Worm (Caenorhabditis elegans) whole organism, mixed stage, embryonic: ENCODE data around the gene C17F4.7.

Source experiments
- bed-3 ChIP-seq: fragments of 200-800 bp; sonication (Bioruptor generic); optimal IDR thresholded peaks from 3 replicates; lab custom pipeline; 2018; ENCODE audit warnings: mild to moderate bottlenecking, missing genetic modification characterization, moderate library complexity, missing compliant biosample characterization
- ceh-39 ChIP-seq: fragments of 150-350 bp; optimal IDR thresholded peaks from 2 replicates; lab custom pipeline; 2014; ENCODE audit warnings: missing biosample characterization, missing genetic modification characterization
- ceh-43 ChIP-seq: fragments of 200-800 bp; sonication (Bioruptor generic); optimal IDR thresholded peaks from 2 replicates; lab custom pipeline; 2018; ENCODE audit warnings: mild to moderate bottlenecking, missing genetic modification characterization, moderate library complexity, missing compliant biosample characterization
- ceh-83 ChIP-seq: fragments of 200-800 bp; sonication (Bioruptor generic); optimal IDR thresholded peaks from 2 replicates; lab custom pipeline; 2018; ENCODE audit warnings: mild to moderate bottlenecking, missing genetic modification characterization, missing compliant biosample characterization
- ces-1 ChIP-seq: fragments of 150-350 bp; optimal IDR thresholded peaks from 2 replicates; lab custom pipeline; 2014; ENCODE audit warnings: missing biosample characterization, missing genetic modification reagents, missing genetic modification characterization
- cnd-1 ChIP-seq: fragments of 200-800 bp; sonication (Bioruptor generic); optimal IDR thresholded peaks from 2 replicates; lab custom pipeline; 2018; ENCODE audit warnings: mild to moderate bottlenecking, missing genetic modification characterization, missing compliant biosample characterization
- drap-1 ChIP-seq: fragments of 200-800 bp; sonication (Bioruptor generic); optimal IDR thresholded peaks from 3 replicates; lab custom pipeline; 2018; ENCODE audit warnings: mild to moderate bottlenecking, missing genetic modification characterization, missing compliant biosample characterization
- elt-1 ChIP-seq: sonication (generic microtip); optimal IDR thresholded peaks from 2 replicates; lab custom pipeline; 2017; ENCODE audit warnings: missing genetic modification characterization, mild to moderate bottlenecking, missing compliant biosample characterization, antibody characterized with exemption, moderate library complexity, borderline replicate concordance; ENCODE audit not compliant: insufficient read depth
- elt-3 ChIP-seq: fragments of 150-350 bp; optimal IDR thresholded peaks from 2 replicates; lab custom pipeline; 2014; ENCODE audit warnings: missing biosample characterization, missing genetic modification characterization
- flh-1 ChIP-seq: fragments of 200-800 bp; sonication (Bioruptor generic); optimal IDR thresholded peaks from 2 replicates; lab custom pipeline; 2018; ENCODE audit warnings: mild to moderate bottlenecking, missing genetic modification characterization, moderate library complexity, missing compliant biosample characterization
- ham-2 ChIP-seq: fragments of 200-800 bp; sonication (Bioruptor generic); optimal IDR thresholded peaks from 2 replicates; lab custom pipeline; 2018; ENCODE audit warnings: mild to moderate bottlenecking, missing genetic modification characterization, missing compliant biosample characterization
- hlh-1 ChIP-seq: fragments of 150-350 bp; optimal IDR thresholded peaks from 2 replicates; lab custom pipeline; 2014; ENCODE audit warnings: missing biosample characterization, missing genetic modification reagents, missing genetic modification characterization
- lin-13 ChIP-seq: fragments of 150-350 bp; optimal IDR thresholded peaks from 2 replicates; lab custom pipeline; 2014; ENCODE audit warnings: missing biosample characterization, missing genetic modification characterization
- lin-32 ChIP-seq: fragments of 200-800 bp; sonication (Bioruptor generic); optimal IDR thresholded peaks from 2 replicates; lab custom pipeline; 2018; ENCODE audit warnings: mild to moderate bottlenecking, missing genetic modification characterization, missing compliant biosample characterization
- lsy-2 ChIP-seq: fragments of 150-350 bp; optimal IDR thresholded peaks from 2 replicates; lab custom pipeline; 2014; ENCODE audit warnings: missing biosample characterization, missing genetic modification characterization
- mep-1 ChIP-seq: fragments of 150-350 bp; optimal IDR thresholded peaks from 2 replicates; lab custom pipeline; 2017; ENCODE audit warnings: missing biosample characterization, missing genetic modification reagents, missing genetic modification characterization, inconsistent platforms
- nhr-12 ChIP-seq: fragments of 150-350 bp; optimal IDR thresholded peaks from 2 replicates; lab custom pipeline; 2014; ENCODE audit warnings: missing biosample characterization, missing genetic modification characterization
- nhr-2 ChIP-seq: fragments of 150-350 bp; optimal IDR thresholded peaks from 2 replicates; lab custom pipeline; 2014; ENCODE audit warnings: missing biosample characterization, missing genetic modification characterization
- nhr-237 ChIP-seq: fragments of 150-350 bp; optimal IDR thresholded peaks from 2 replicates; lab custom pipeline; 2014; ENCODE audit warnings: missing biosample characterization, missing genetic modification characterization
- nhr-28 ChIP-seq: fragments of 150-350 bp; optimal IDR thresholded peaks from 2 replicates; lab custom pipeline; 2014; ENCODE audit warnings: missing biosample characterization, missing genetic modification characterization
- pha-4 ChIP-seq: fragments of 150-350 bp; optimal IDR thresholded peaks from 2 replicates; lab custom pipeline; 2018; ENCODE audit warnings: missing biosample characterization, missing genetic modification reagents, missing genetic modification characterization
- sem-2 ChIP-seq: fragments of 200-800 bp; sonication (Bioruptor generic); optimal IDR thresholded peaks from 2 replicates; lab custom pipeline; 2018; ENCODE audit warnings: mild to moderate bottlenecking, missing genetic modification characterization, missing compliant biosample characterization
- sptf-1 ChIP-seq: sonication (generic microtip); optimal IDR thresholded peaks from 2 replicates; lab custom pipeline; 2017; ENCODE audit warnings: mild to moderate bottlenecking, missing genetic modification characterization, moderate library complexity, missing compliant biosample characterization
- unc-39 ChIP-seq: fragments of 150-350 bp; optimal IDR thresholded peaks from 2 replicates; lab custom pipeline; 2014; ENCODE audit warnings: missing biosample characterization, missing genetic modification characterization
- unc-62 ChIP-seq: fragments of 150-350 bp; optimal IDR thresholded peaks from 2 replicates; lab custom pipeline; 2014; ENCODE audit warnings: missing biosample characterization, missing genetic modification reagents, missing genetic modification characterization
- zip-8 ChIP-seq: fragments of 150-350 bp; optimal IDR thresholded peaks from 2 replicates; lab custom pipeline; 2014; ENCODE audit warnings: missing biosample characterization, missing genetic modification characterization
- ztf-11 ChIP-seq: fragments of 150-350 bp; optimal IDR thresholded peaks from 2 replicates; lab custom pipeline; 2014; ENCODE audit warnings: missing biosample characterization, missing genetic modification characterization

The C17F4.7 gene

DNA sequence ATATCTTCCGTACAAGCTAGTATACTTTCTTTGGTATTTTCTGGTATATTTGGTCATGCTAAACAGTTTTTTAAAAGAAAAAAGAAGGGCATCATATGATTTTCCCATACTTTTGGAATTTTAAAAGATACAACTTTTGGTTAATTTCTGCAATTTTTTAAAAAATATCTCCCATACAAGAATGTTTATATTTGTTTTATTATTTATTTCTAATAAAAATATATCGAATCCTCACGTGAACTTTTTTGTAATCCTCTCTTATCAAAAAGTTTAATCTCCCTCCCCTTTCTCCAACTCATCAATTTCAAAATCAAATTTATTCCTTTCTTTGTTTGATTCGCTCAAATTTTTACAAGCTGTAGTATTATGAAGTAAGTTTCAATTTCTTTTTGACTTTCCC is 36.5 kb upstream of the C17F4.7 start, which contains the start of gene nep-13:
nep-13 (plus strand) TSS at position 301 of the 400 bp plus-strand sequence.
- no peak for TF ChIP-seq sem-2 (GFP tag; lab: Kevin White, UChicago)
- no peak for TF ChIP-seq elt-3 (tag; lab: Kevin White, UChicago)
- no peak for TF ChIP-seq pha-4 (tag; lab: Kevin White, UChicago)
- no peak for TF ChIP-seq hlh-1
- TF ChIP-seq lin-13: no peak
- no peak for TF ChIP-seq nhr-2 (tag; lab: Kevin White, UChicago)

DNA sequence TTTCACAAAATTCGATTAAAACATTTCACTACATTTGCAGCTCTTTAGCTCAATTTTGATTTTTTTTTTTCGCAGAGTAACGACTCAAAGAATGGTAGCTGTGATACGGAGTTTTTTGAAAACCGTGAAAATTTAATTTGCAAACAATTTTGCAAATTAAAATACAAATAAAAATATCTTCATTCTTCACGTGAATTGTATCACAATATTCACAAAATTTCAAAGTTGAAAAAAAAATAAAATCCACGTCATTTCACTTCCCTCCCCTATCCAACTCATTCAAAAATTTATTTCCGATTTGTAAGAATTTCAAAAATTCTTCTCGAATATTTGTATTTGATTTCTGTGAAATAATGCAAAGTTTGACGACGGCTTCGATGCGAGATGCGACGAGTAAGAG is 32.8 kb upstream of the C17F4.7 start, which contains the start of gene wht-4:
wht-4 (plus strand) TSS at position 301 of the 400 bp plus-strand sequence.
- TF ChIP-seq elt-3 (tag; lab: Kevin White, UChicago): no peak
- no peak for TF ChIP-seq lin-13
- TF ChIP-seq ceh-39 (tag; lab: Kevin White, UChicago): no peak
- TF ChIP-seq lsy-2 (tag; lab: Kevin White, UChicago): no peak
- no peak for TF ChIP-seq bed-3 (GFP tag; lab: Kevin White, UChicago)
- no peak for TF ChIP-seq ces-1 (GFP tag; lab: Kevin White, UChicago)
- TF ChIP-seq nhr-237 (tag; lab: Kevin White, UChicago): no peak
- no peak for TF ChIP-seq hlh-1
- TF ChIP-seq ceh-83 (GFP tag; lab: Kevin White, UChicago): no peak
- no peak for TF ChIP-seq ham-2 (GFP tag; lab: Kevin White, UChicago)

DNA sequence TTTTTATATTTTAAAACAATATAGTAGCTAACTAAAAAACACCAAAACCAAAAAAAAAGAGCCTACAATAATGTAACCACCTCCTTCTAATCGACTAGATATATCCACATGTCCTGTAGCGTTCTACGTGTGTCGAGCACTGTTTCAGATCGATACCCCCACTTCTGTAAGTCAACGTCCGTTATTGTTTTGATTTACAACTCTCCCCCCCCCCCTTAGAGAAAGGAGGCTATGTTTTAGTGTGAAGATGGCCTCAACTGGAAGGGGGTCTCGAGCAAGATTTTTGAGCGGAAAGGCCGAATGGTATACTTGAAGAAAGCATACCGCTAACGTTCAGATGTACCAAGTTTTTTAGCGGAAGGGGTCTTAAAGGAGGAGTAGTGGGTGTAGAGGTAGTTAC is 31.9 kb upstream of the C17F4.7 start, which contains the start of gene F02E11.4:
F02E11.4 (minus strand) TSS at position 101 of the 400 bp plus-strand sequence.
- TF ChIP-seq elt-3 (tag; lab: Kevin White, UChicago): no peak
- TF ChIP-seq bed-3 (GFP tag; lab: Kevin White, UChicago): no peak
- TF ChIP-seq hlh-1: no peak
- no peak for TF ChIP-seq lin-32 (GFP tag; lab: Kevin White, UChicago)
- no peak for TF ChIP-seq ham-2 (GFP tag; lab: Kevin White, UChicago)
- TF ChIP-seq ztf-11 (tag; lab: Kevin White, UChicago): no peak
- TF ChIP-seq ces-1 (GFP tag; lab: Kevin White, UChicago): no peak
- TF ChIP-seq unc-39 (tag; lab: Kevin White, UChicago): no peak
- TF ChIP-seq sptf-1 (tag; lab: Kevin White, UChicago): no peak
- no peak for TF ChIP-seq flh-1 (GFP tag; lab: Kevin White, UChicago)
- no peak for TF ChIP-seq zip-8 (tag; lab: Kevin White, UChicago)
- TF ChIP-seq mep-1 (tag; lab: Kevin White, UChicago): no peak
- TF ChIP-seq pha-4 (tag; lab: Kevin White, UChicago): no peak
- no peak for TF ChIP-seq nhr-237 (tag; lab: Kevin White, UChicago)
- TF ChIP-seq lsy-2 (tag; lab: Kevin White, UChicago): no peak
- TF ChIP-seq ceh-39 (tag; lab: Kevin White, UChicago): no peak
- no peak for TF ChIP-seq nhr-28 (tag; lab: Kevin White, UChicago)
- TF ChIP-seq cnd-1 (tag; lab: Kevin White, UChicago): no peak

DNA sequence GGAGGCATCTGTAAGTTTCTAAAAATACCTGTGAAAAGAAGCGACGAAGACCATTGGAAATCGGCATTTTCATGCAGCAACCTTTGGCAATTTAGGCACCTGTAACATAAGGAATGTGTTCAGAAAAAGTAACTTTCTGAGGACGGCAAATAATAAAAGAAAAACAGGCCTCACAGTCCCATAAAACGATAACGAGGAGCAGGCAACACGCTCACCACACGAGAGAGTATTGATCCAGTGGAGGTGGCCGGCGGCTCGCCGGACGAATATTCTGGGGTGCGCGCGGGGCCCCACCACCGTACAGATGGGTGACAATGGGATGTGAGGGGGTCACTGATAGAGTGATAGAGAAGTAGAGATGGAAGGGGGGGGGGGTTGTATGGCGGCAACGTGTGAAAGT is 29.1 kb upstream of the C17F4.7 start, which contains the start of gene F02E11.3:
F02E11.3 (minus strand) TSS at position 101 of the 400 bp plus-strand sequence.
- TF ChIP-seq nhr-12 (tag; lab: Kevin White, UChicago) (no peak), nhr-2 (tag; lab: Kevin White, UChicago) (no peak), elt-3 (tag; lab: Kevin White, UChicago) (no peak), lin-32 (GFP tag; lab: Kevin White, UChicago) (no peak), lin-13 (no peak), drap-1 (GFP tag; lab: Kevin White, UChicago) (no peak), ceh-43 (GFP tag; lab: Kevin White, UChicago) (no peak), elt-1 (tag; lab: Kevin White, UChicago) (no peak), sptf-1 (tag; lab: Kevin White, UChicago) (no peak)

DNA sequence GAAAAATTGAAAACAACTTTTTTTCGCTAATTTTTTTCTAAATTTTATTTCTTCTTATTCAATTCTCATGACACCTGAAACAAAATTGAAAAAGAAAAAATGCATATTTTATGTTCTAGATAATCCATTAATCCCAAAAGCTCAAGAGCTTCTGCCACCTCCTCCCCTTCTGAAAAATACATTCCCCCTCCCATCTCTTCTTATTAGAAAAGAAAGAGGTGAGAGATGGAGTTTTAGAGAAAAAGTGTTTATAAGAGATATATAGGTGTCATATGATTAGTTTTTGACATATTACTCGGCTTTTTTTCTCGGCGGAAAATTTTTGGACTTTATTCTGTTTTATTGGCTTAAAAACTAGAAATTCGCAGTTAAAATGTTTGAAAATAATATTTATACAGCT is 24.8 kb upstream of the C17F4.7 start:
- TF ChIP-seq lin-13 (no peak), ham-2 (GFP tag; lab: Kevin White, UChicago) (no peak), mep-1 (tag; lab: Kevin White, UChicago) (no peak), cnd-1 (tag; lab: Kevin White, UChicago) (no peak), bed-3 (GFP tag; lab: Kevin White, UChicago) (no peak), elt-3 (tag; lab: Kevin White, UChicago) (no peak), unc-62 (GFP tag; lab: Kevin White, UChicago) (no peak)

DNA sequence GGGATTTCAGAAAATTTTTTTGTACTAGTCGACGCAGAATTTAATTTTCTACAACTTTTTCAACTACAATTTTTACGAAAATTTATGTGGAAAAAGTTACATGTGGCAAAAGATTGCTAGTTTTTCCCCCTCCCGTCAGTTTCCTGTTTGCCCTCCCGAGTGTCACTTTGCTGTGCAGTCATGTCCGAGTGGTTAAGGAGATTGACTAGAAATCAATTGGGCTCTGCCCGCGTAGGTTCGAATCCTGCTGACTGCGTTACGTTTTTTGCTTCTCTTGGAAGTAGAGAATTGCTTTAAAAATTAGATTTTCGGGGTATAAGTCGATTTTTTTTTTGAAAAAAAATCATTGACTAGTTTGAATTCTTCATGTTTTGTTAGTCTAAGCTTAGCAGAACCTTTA is 22.0 kb upstream of the C17F4.7 start:
- TF ChIP-seq elt-1 (tag; lab: Kevin White, UChicago) (no peak), nhr-2 (tag; lab: Kevin White, UChicago) (no peak), nhr-237 (tag; lab: Kevin White, UChicago) (no peak), drap-1 (GFP tag; lab: Kevin White, UChicago) (peak; percentile 26), mep-1 (tag; lab: Kevin White, UChicago) (no peak), sem-2 (GFP tag; lab: Kevin White, UChicago) (no peak), cnd-1 (tag; lab: Kevin White, UChicago) (peak; percentile 30), ceh-83 (GFP tag; lab: Kevin White, UChicago) (peak; percentile 53)
